Fruit fly (Drosophila melanogaster) whole organism, prepupa: Measurements from ENCODE around the gene CG10651.

Source experiments
- Eip93F ChIP-seq: fragments of 200-800 bp; sonication (Bioruptor generic); optimal IDR thresholded peaks from 2 replicates; lab custom pipeline; 2016; ENCODE audit warnings: missing biosample characterization, mild to moderate bottlenecking, missing genetic modification characterization
- fd85E ChIP-seq: fragments of 200-800 bp; sonication (Bioruptor generic); optimal IDR thresholded peaks from 3 replicates; lab custom pipeline; 2016; ENCODE audit warnings: missing biosample characterization, missing genetic modification characterization

dm6 chr2L:20084785-20085555 lies 49.8 kb downstream of the CG10651 start, which contains the start of gene fok:
- TF ChIP-seq Eip93F (GFP tag; lab: Kevin White, UChicago) (peak; percentile 98), fd85E (GFP tag; lab: Kevin White, UChicago) (peak; percentile 91)
